Worm (Caenorhabditis elegans): ENCODE measurements around the gene R02F2.7.

- TF ChIP-seq lin-39 (tag; optimal IDR thresholded peaks at IDR 0.05), result no peak
- no peak for TF ChIP-seq aly-2 (tag; optimal IDR thresholded peaks at IDR 0.05)
Observed at ce11 chrIII:5487087-5487603, 3.6 kb upstream of the R02F2.7 start, which contains the start of gene osg-1.
